Worm (Caenorhabditis elegans) whole organism, L1 larva: ENCODE results near the gene srg-21.

Experiments used
- sptf-1 ChIP-seq: fragments of 150-350 bp; optimal IDR thresholded peaks from 2 replicates; lab custom pipeline; 2014; ENCODE audit warnings: missing biosample characterization, missing genetic modification characterization
- unc-130 ChIP-seq: fragments of 150-350 bp; optimal IDR thresholded peaks from 2 replicates; lab custom pipeline; 2017; ENCODE audit warnings: missing biosample characterization, missing genetic modification characterization, inconsistent platforms
- unc-62 ChIP-seq: fragments of 150-350 bp; optimal IDR thresholded peaks from 2 replicates; lab custom pipeline; 2014; ENCODE audit warnings: missing biosample characterization, missing genetic modification reagents, missing genetic modification characterization

DNA sequence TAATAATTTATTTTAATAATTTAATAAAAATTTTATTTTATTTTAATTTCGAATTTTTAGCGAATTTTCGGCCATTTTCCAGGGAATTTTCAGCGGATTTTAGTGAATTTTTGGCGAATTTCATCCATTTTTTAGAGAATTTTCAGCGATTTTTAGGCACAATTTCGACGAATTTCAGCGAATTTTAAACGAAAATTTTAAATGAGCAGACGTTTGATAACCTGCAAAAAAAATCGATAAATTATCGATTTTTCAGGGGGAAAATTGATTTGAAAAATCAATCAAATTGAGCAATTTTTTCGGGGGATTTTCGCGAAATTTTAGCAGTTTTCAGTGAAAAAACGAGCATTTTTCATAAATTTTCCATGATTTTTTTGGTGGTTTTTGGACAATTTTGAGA lies 22.5 kb downstream of the srg-21 start:
- TF ChIP-seq sptf-1 (no peak), unc-62 (GFP tag; lab: Kevin White, UChicago) (no peak), unc-130 (tag; lab: Kevin White, UChicago) (no peak)
